Worm (Caenorhabditis elegans) whole organism, midembryonic: Measurements from ENCODE around the gene T19C9.10.

Source experiments
- T22C8.4 ChIP-seq: fragments of 200-800 bp; sonication (Bioruptor generic); IDR thresholded peaks from 2 replicates; pipeline ENCODE4 v1.3.6; 2022; ENCODE audit warnings: missing genetic modification characterization, missing compliant biosample characterization
- cog-1 ChIP-seq: sonication (generic microtip); optimal IDR thresholded peaks from 2 replicates; lab custom pipeline; 2016; ENCODE audit warnings: missing genetic modification characterization, missing compliant biosample characterization
- ztf-29 ChIP-seq: fragments of 200-800 bp; sonication (Bioruptor generic); IDR thresholded peaks from 2 replicates; pipeline ENCODE4 v1.3.6; 2022; ENCODE audit warnings: missing genetic modification reagents, missing genetic modification characterization, missing compliant biosample characterization

- TF ChIP-seq T22C8.4 (GFP tag; lab: Robert Waterston, UW) (no peak), cog-1 (no peak), ztf-29 (GFP tag; lab: Robert Waterston, UW) (no peak)
Measured at ce11 chrV:17241278-17241661, 4.9 kb downstream of the T19C9.10 start.
